Fruit fly (Drosophila melanogaster) whole organism, prepupa: ENCODE results near the gene Hecw.

ENCODE experiments used
- Blimp-1 ChIP-seq: fragments of 200-800 bp; sonication (Bioruptor generic); optimal IDR thresholded peaks from 3 replicates; lab custom pipeline; 2017; ENCODE audit warnings: missing biosample characterization, missing genetic modification characterization, mild to moderate bottlenecking, moderate library complexity, missing genetic modification reagents
- CG10631 ChIP-seq: fragments of 200-800 bp; sonication (Bioruptor generic); optimal IDR thresholded peaks from 2 replicates; lab custom pipeline; 2016; ENCODE audit warnings: missing biosample characterization, missing genetic modification characterization
- CG10669 ChIP-seq: fragments of 200-800 bp; sonication (Bioruptor generic); optimal IDR thresholded peaks from 3 replicates; lab custom pipeline; 2018; ENCODE audit warnings: missing biosample characterization, mild to moderate bottlenecking, missing genetic modification characterization, moderate library complexity
- CG11294 ChIP-seq: fragments of 200-800 bp; sonication (Bioruptor generic); IDR thresholded peaks from 2 replicates; pipeline ENCODE4 v1.3.6; 2022; ENCODE audit warnings: missing biosample characterization, missing genetic modification characterization
- CG11762 ChIP-seq: fragments of 200-800 bp; sonication (Bioruptor generic); optimal IDR thresholded peaks from 3 replicates; lab custom pipeline; 2016; ENCODE audit warnings: missing biosample characterization, missing genetic modification characterization; ENCODE audit not compliant: insufficient read depth
- CG11902 ChIP-seq: fragments of 200-800 bp; sonication (Bioruptor generic); optimal IDR thresholded peaks from 3 replicates; lab custom pipeline; 2016; ENCODE audit warnings: missing biosample characterization, missing genetic modification characterization
- CG15336 ChIP-seq: fragments of 200-800 bp; sonication (Bioruptor generic); IDR thresholded peaks from 2 replicates; pipeline ENCODE4 v1.3.6; 2022; ENCODE audit warnings: missing biosample characterization, missing genetic modification characterization
- CG3032 ChIP-seq: fragments of 200-800 bp; optimal IDR thresholded peaks from 2 replicates; lab custom pipeline; 2019; ENCODE audit warnings: missing biosample characterization, mild to moderate bottlenecking, missing genetic modification characterization, moderate library complexity
- CG31627 ChIP-seq: fragments of 200-800 bp; sonication (Bioruptor generic); optimal IDR thresholded peaks from 3 replicates; lab custom pipeline; 2016; ENCODE audit warnings: missing biosample characterization, missing genetic modification characterization
- CG34406 ChIP-seq: fragments of 200-800 bp; sonication (Bioruptor generic); optimal IDR thresholded peaks from 3 replicates; lab custom pipeline; 2016; ENCODE audit warnings: missing biosample characterization, missing genetic modification characterization
- CG6163 ChIP-seq: fragments of 200-800 bp; sonication (Bioruptor generic); IDR thresholded peaks from 3 replicates; pipeline ENCODE4 v1.3.6; 2022; ENCODE audit warnings: missing biosample characterization, missing genetic modification characterization
- CG6276 ChIP-seq: fragments of 200-800 bp; sonication (Bioruptor generic); optimal IDR thresholded peaks from 2 replicates; lab custom pipeline; 2017; ENCODE audit warnings: missing biosample characterization, mild to moderate bottlenecking, missing genetic modification characterization
- CG6808 ChIP-seq: fragments of 200-800 bp; sonication (Bioruptor generic); optimal IDR thresholded peaks from 3 replicates; lab custom pipeline; 2017; ENCODE audit warnings: missing biosample characterization, missing genetic modification characterization, mild to moderate bottlenecking, moderate library complexity, missing genetic modification reagents
- CG7368 ChIP-seq: fragments of 200-800 bp; sonication (Bioruptor generic); optimal IDR thresholded peaks from 3 replicates; lab custom pipeline; 2016; ENCODE audit warnings: missing biosample characterization, missing genetic modification characterization
- CG8119 ChIP-seq: fragments of 200-800 bp; sonication (Bioruptor generic); IDR thresholded peaks from 3 replicates; pipeline ENCODE4 v1.3.6; 2022; ENCODE audit warnings: missing biosample characterization, missing genetic modification characterization
- CG8319 ChIP-seq: fragments of 200-800 bp; sonication (Bioruptor generic); optimal IDR thresholded peaks from 3 replicates; lab custom pipeline; 2016; ENCODE audit warnings: missing biosample characterization, missing genetic modification characterization
- CG8632 ChIP-seq: fragments of 200-800 bp; sonication (Bioruptor generic); optimal IDR thresholded peaks from 3 replicates; lab custom pipeline; 2016; ENCODE audit warnings: missing biosample characterization, missing genetic modification characterization
- Eip75B ChIP-seq: fragments of 200-800 bp; sonication (Bioruptor generic); optimal IDR thresholded peaks from 3 replicates; lab custom pipeline; 2016; ENCODE audit warnings: missing biosample characterization, missing genetic modification characterization
- Eip78C ChIP-seq: fragments of 200-800 bp; sonication (Bioruptor generic); peaks from one replicate; lab custom pipeline; 2016; ENCODE audit warnings: missing biosample characterization, missing genetic modification characterization
- Eip93F ChIP-seq: fragments of 200-800 bp; sonication (Bioruptor generic); optimal IDR thresholded peaks from 2 replicates; lab custom pipeline; 2016; ENCODE audit warnings: missing biosample characterization, mild to moderate bottlenecking, missing genetic modification characterization
- Ets21C ChIP-seq: fragments of 200-800 bp; sonication (Bioruptor generic); optimal IDR thresholded peaks from 3 replicates; lab custom pipeline; 2016; ENCODE audit warnings: missing biosample characterization, missing genetic modification characterization
- Gug ChIP-seq: fragments of 200-800 bp; sonication (Bioruptor generic); IDR thresholded peaks from 2 replicates; pipeline ENCODE4 v1.3.6; 2022; ENCODE audit warnings: missing biosample characterization, missing genetic modification characterization
- Hr38 ChIP-seq: sonication (Bioruptor generic); optimal IDR thresholded peaks from 2 replicates; lab custom pipeline; 2016; ENCODE audit warnings: missing biosample characterization, missing genetic modification characterization
- Hr39 ChIP-seq: fragments of 200-800 bp; sonication (Bioruptor generic); optimal IDR thresholded peaks from 2 replicates; lab custom pipeline; 2016; ENCODE audit warnings: missing biosample characterization, missing genetic modification characterization
- Hr4 ChIP-seq: fragments of 200-800 bp; sonication (Bioruptor generic); optimal IDR thresholded peaks from 3 replicates; lab custom pipeline; 2016; ENCODE audit warnings: missing biosample characterization, missing genetic modification characterization
- Lpt ChIP-seq: fragments of 200-800 bp; sonication (Bioruptor generic); optimal IDR thresholded peaks from 3 replicates; lab custom pipeline; 2016; ENCODE audit warnings: missing biosample characterization, missing genetic modification characterization
- Met ChIP-seq: fragments of 200-800 bp; sonication (Bioruptor generic); optimal IDR thresholded peaks from 3 replicates; lab custom pipeline; 2016; ENCODE audit warnings: missing biosample characterization, missing genetic modification characterization
- OdsH ChIP-seq: fragments of 200-800 bp; sonication (Bioruptor generic); optimal IDR thresholded peaks from 3 replicates; lab custom pipeline; 2016; ENCODE audit warnings: missing biosample characterization, missing genetic modification characterization
- Smox ChIP-seq: fragments of 200-800 bp; sonication (Bioruptor generic); optimal IDR thresholded peaks from 3 replicates; lab custom pipeline; 2016; ENCODE audit warnings: missing biosample characterization, missing genetic modification characterization
- Sox14 ChIP-seq: fragments of 200-800 bp; sonication (Bioruptor generic); optimal IDR thresholded peaks from 3 replicates; lab custom pipeline; 2016; ENCODE audit warnings: missing biosample characterization, missing genetic modification characterization
- acj6 ChIP-seq: fragments of 200-800 bp; sonication (Bioruptor generic); optimal IDR thresholded peaks from 3 replicates; lab custom pipeline; 2016; ENCODE audit warnings: missing biosample characterization, missing genetic modification characterization
- dac ChIP-seq: fragments of 200-800 bp; sonication (Bioruptor generic); optimal IDR thresholded peaks from 2 replicates; lab custom pipeline; 2017; ENCODE audit warnings: missing biosample characterization, mild to moderate bottlenecking, missing genetic modification characterization
- eg ChIP-seq: fragments of 200-800 bp; sonication (Bioruptor generic); IDR thresholded peaks from 3 replicates; pipeline ENCODE4 v1.3.6; 2022; ENCODE audit warnings: missing biosample characterization, missing genetic modification characterization
- fd85E ChIP-seq: fragments of 200-800 bp; sonication (Bioruptor generic); optimal IDR thresholded peaks from 3 replicates; lab custom pipeline; 2016; ENCODE audit warnings: missing biosample characterization, missing genetic modification characterization
- fkh ChIP-seq: fragments of 200-800 bp; sonication (Bioruptor generic); optimal IDR thresholded peaks from 3 replicates; lab custom pipeline; 2017; ENCODE audit warnings: missing biosample characterization, mild to moderate bottlenecking, missing genetic modification characterization, moderate library complexity
- lz ChIP-seq: fragments of 200-800 bp; sonication (Bioruptor generic); optimal IDR thresholded peaks from 3 replicates; lab custom pipeline; 2016; ENCODE audit warnings: missing biosample characterization, missing genetic modification characterization
- net ChIP-seq: fragments of 200-800 bp; sonication (Bioruptor generic); optimal IDR thresholded peaks from 3 replicates; lab custom pipeline; 2016; ENCODE audit warnings: missing biosample characterization, missing genetic modification characterization
- salr ChIP-seq, 2 experiments: fragments of 200-800 bp; sonication (Bioruptor generic); optimal IDR thresholded peaks; 3 replicates each; lab custom pipeline; 2016 to 2018; ENCODE audit warnings: missing biosample characterization in 2 of 2, missing genetic modification characterization in 2 of 2, mild to moderate bottlenecking in 1 of 2
- spab ChIP-seq: fragments of 200-800 bp; sonication (Bioruptor generic); optimal IDR thresholded peaks from 2 replicates; lab custom pipeline; 2017; ENCODE audit warnings: missing biosample characterization, mild to moderate bottlenecking, missing genetic modification characterization, missing genetic modification reagents
- ss ChIP-seq, 2 experiments: fragments of 200-800 bp; sonication (Bioruptor generic); optimal IDR thresholded peaks; 2 replicates in 1 of 2; 3 replicates in 1 of 2; lab custom pipeline; 2017 to 2018; ENCODE audit warnings: mild to moderate bottlenecking in 2 of 2, missing biosample characterization in 2 of 2, missing genetic modification characterization in 2 of 2, moderate library complexity in 1 of 2
- svp ChIP-seq: fragments of 200-800 bp; sonication (Bioruptor generic); peaks from one replicate; lab custom pipeline; 2016; ENCODE audit warnings: missing biosample characterization, missing genetic modification characterization
- topi ChIP-seq: fragments of 200-800 bp; sonication (Bioruptor generic); optimal IDR thresholded peaks from 3 replicates; lab custom pipeline; 2016; ENCODE audit warnings: missing biosample characterization, missing genetic modification characterization

Hecw gene

DNA sequence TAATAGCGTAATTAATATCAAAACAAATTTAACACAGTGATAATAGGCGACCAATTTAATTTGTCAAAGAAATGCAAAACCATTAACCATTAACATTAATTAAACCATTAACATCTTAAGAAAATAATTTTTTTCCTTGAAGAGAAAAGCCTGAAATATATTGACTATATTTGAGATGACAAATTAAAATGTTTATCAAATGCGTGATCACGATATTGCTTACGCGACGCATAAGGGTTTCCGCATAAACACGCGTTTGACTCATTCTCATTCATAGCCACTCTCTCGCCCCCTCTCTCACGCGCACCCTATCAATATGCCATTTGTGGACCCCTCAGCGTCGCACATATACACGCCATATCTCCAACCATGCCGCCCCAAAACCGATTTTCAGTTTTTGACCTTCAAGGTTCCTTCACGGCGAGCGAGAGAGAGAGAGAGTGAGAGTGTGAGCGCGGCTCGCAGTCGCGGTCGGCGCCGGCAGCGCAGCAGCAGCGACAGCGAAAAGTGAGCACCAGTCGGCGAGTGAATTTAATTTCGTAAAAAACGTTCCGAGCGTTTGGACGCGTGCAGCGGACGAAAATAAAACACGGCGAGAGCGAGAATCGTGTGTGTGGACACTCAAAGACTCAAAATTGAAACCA lies 23.3 kb upstream of the Hecw start, which contains the start of gene Hex-A (continued):
- TF ChIP-seq CG6276 (peak; percentile 92), Ets21C (GFP tag; lab: Kevin White, UChicago) (peak; percentile 95), CG11902 (GFP tag; lab: Kevin White, UChicago) (peak; percentile 89), CG6163 (GFP tag; lab: Robert Waterston, UW) (peak; percentile 95), Hr4 (GFP tag; lab: Kevin White, UChicago) (peak; percentile 89), Sox14 (GFP tag; lab: Kevin White, UChicago) (peak; percentile 97), topi (GFP tag; lab: Kevin White, UChicago) (peak; percentile 99), Eip75B (peak; percentile 98), CG10669 (peak; percentile 97), Eip78C (GFP tag; lab: Kevin White, UChicago) (peak; percentile 99), Gug (GFP tag; lab: Robert Waterston, UW) (peak; percentile 91), CG8632 (peak; percentile 96), Lpt (GFP tag; lab: Kevin White, UChicago) (peak; percentile 87), Eip93F (GFP tag; lab: Kevin White, UChicago) (peak; percentile 95), Smox (GFP tag; lab: Kevin White, UChicago) (peak; percentile 96), CG11762 (peak; percentile 95), CG34406 (GFP tag; lab: Kevin White, UChicago) (peak; percentile 98), fkh (GFP tag; lab: Kevin White, UChicago) (peak; percentile 85), Blimp-1 (GFP tag; lab: Kevin White, UChicago) (peak; percentile 93), fd85E (GFP tag; lab: Kevin White, UChicago) (peak; percentile 87), net (peak; percentile 96), dac (GFP tag; lab: Kevin White, UChicago) (peak; percentile 83), Hr38 (no peak), CG8319 (GFP tag; lab: Kevin White, UChicago) (peak; percentile 92), CG6808 (GFP tag; lab: Kevin White, UChicago) (peak; percentile 98), CG3032 (tag; lab: Kevin White, UChicago) (peak; percentile 99), CG10631 (peak; percentile 94), Hr39 (GFP tag; lab: Kevin White, UChicago) (peak; percentile 95), CG15336 (GFP tag; lab: Robert Waterston, UW) (peak; percentile 96), acj6 (GFP tag; lab: Kevin White, UChicago) (peak; percentile 94), salr (GFP tag; optimal IDR thresholded peaks at IDR 0.05; lab: Kevin White, UChicago) (peak; percentile 94 to 95), CG31627 (GFP tag; lab: Kevin White, UChicago) (peak; percentile 96), lz (GFP tag; lab: Kevin White, UChicago) (peak; percentile 98), CG7368 (peak; percentile 85), Met (GFP tag; lab: Kevin White, UChicago) (peak; percentile 98), spab (peak; percentile 94)
- TF ChIP-seq, all 60 proteins: peak for 59

DNA sequence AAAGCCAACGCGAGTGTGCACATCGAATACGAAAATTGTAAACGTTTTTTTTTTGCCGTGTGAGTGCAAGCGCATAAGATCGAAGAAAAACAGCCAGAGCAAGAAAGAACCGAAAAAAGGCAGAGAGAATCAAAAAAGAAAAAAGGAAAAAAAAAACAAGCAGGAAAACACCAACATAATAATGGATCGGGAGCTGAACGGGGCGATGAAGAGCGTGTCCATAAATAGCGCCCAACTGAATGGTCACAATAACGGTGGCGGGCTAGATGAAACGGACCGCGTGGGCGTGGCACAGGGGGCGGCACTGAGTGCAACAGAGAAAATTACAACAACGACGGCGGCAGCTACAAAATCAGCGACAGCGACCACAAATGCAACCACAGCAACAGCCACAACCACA lies 22.7 kb upstream of the Hecw start:
- no peak for TF ChIP-seq svp (GFP tag; lab: Kevin White, UChicago)
- TF ChIP-seq CG6276 = peak; percentile 77
- TF ChIP-seq dac (GFP tag; lab: Kevin White, UChicago) = peak; percentile 5
- no peak for TF ChIP-seq CG31627 (GFP tag; lab: Kevin White, UChicago)
- peak; percentile 85 for TF ChIP-seq eg
- peak; percentile 52 for TF ChIP-seq Lpt (GFP tag; lab: Kevin White, UChicago)
- no peak for TF ChIP-seq OdsH
- TF ChIP-seq CG6163 (GFP tag; lab: Robert Waterston, UW) = peak; percentile 75
- peak; percentile 79 for TF ChIP-seq CG15336 (GFP tag; lab: Robert Waterston, UW)
- TF ChIP-seq Gug (GFP tag; lab: Robert Waterston, UW) = peak; percentile 48
- peak in 1 of 2 experiments; percentile 4 for TF ChIP-seq ss (GFP tag; optimal IDR thresholded peaks at IDR 0.05; lab: Kevin White, UChicago)
- TF ChIP-seq CG11294 (GFP tag; lab: Robert Waterston, UW) = 0 out of 2 replicates have a peak, but pooled peaks have one; percentile 11
- peak; percentile 79 for TF ChIP-seq CG8119 (GFP tag; lab: Robert Waterston, UW)
- peak; percentile 8 for TF ChIP-seq Hr4 (GFP tag; lab: Kevin White, UChicago)
